Fruit fly (Drosophila melanogaster) whole organism, pupa: ENCODE results near the gene CG4267.

Experiments
- CG14655 ChIP-seq: fragments of 200-800 bp; sonication (Bioruptor generic); optimal IDR thresholded peaks from 3 replicates; lab custom pipeline; 2017; ENCODE audit warnings: mild to moderate bottlenecking, missing biosample characterization, missing genetic modification reagents, missing genetic modification characterization
- CG17806 ChIP-seq: fragments of 200-800 bp; sonication (Bioruptor generic); optimal IDR thresholded peaks from 2 replicates; lab custom pipeline; 2018; ENCODE audit warnings: missing biosample characterization, mild to moderate bottlenecking, missing genetic modification characterization, moderate library complexity
- CG8159 ChIP-seq: fragments of 200-800 bp; sonication (Bioruptor generic); optimal IDR thresholded peaks from 3 replicates; lab custom pipeline; 2018; ENCODE audit warnings: missing biosample characterization, mild to moderate bottlenecking, missing genetic modification characterization, moderate library complexity
- CG8301 ChIP-seq: fragments of 200-800 bp; sonication (Bioruptor generic); optimal IDR thresholded peaks from 2 replicates; lab custom pipeline; 2018; ENCODE audit warnings: missing biosample characterization, mild to moderate bottlenecking, missing genetic modification characterization
- D1 ChIP-seq: fragments of 200-800 bp; sonication (Bioruptor generic); optimal IDR thresholded peaks from 2 replicates; lab custom pipeline; 2018; ENCODE audit warnings: missing biosample characterization, mild to moderate bottlenecking, missing genetic modification characterization, moderate library complexity
- Pif1B ChIP-seq: fragments of 200-800 bp; sonication (Bioruptor generic); optimal IDR thresholded peaks from 3 replicates; lab custom pipeline; 2016; ENCODE audit warnings: missing biosample characterization, missing genetic modification characterization
- gl ChIP-seq: fragments of 200-800 bp; sonication (Bioruptor generic); optimal IDR thresholded peaks from 2 replicates; lab custom pipeline; 2018; ENCODE audit warnings: missing biosample characterization, mild to moderate bottlenecking, missing genetic modification characterization
- rn ChIP-seq: fragments of 200-800 bp; sonication (Bioruptor generic); IDR thresholded peaks from 2 replicates; pipeline ENCODE4 v1.3.6; 2022; ENCODE audit warnings: missing biosample characterization, missing genetic modification characterization

DNA sequence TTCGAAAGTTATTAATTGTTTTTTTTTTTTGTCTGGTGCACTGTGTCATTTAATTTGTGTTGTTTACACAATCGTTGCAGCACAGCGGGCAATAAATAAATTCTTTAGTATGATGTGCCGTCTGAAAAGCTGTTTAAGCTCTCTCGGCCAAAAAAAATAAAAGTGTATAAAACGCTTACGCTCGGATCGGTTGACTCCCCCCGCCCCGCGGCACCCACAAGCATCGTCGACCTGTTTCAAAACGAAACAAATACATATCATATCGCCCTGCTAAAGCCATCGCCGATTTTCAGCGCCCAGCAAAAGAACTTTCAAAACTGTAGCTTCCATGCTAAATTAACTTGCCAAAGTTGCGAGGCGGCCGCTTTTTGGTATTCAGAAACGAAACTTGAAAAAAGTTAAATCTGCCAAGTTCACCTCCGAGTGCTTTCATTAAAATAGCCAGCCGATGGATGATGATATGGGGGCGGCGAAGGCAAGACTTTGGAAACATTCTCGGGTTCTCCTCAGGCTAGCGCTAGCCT lies 47.8 kb upstream of the CG4267 start:
- TF ChIP-seq rn (GFP tag; lab: Robert Waterston, UW) (no peak), CG14655 (GFP tag; lab: Kevin White, UChicago) (no peak), CG8159 (tag; lab: Kevin White, UChicago) (no peak), CG17806 (tag; lab: Kevin White, UChicago) (no peak), Pif1B (GFP tag; lab: Kevin White, UChicago) (no peak), gl (tag; lab: Kevin White, UChicago) (no peak), D1 (tag; lab: Kevin White, UChicago) (no peak), CG8301 (tag; lab: Kevin White, UChicago) (no peak)
